Worm (Caenorhabditis elegans) whole organism, mixed stage, embryonic: ENCODE data around the gene H03E18.2.

Source experiments
- M03D4.4 ChIP-seq: sonication (generic microtip); optimal IDR thresholded peaks from 2 replicates; lab custom pipeline; 2017; ENCODE audit warnings: mild to moderate bottlenecking, missing genetic modification characterization, missing compliant biosample characterization
- bed-3 ChIP-seq: fragments of 200-800 bp; sonication (Bioruptor generic); optimal IDR thresholded peaks from 3 replicates; lab custom pipeline; 2018; ENCODE audit warnings: mild to moderate bottlenecking, missing genetic modification characterization, moderate library complexity, missing compliant biosample characterization
- blmp-1 ChIP-seq: fragments of 150-350 bp; optimal IDR thresholded peaks from 2 replicates; lab custom pipeline; 2014; ENCODE audit warnings: missing biosample characterization, missing genetic modification characterization
- ceh-39 ChIP-seq: fragments of 150-350 bp; optimal IDR thresholded peaks from 2 replicates; lab custom pipeline; 2014; ENCODE audit warnings: missing biosample characterization, missing genetic modification characterization
- ceh-43 ChIP-seq: fragments of 200-800 bp; sonication (Bioruptor generic); optimal IDR thresholded peaks from 2 replicates; lab custom pipeline; 2018; ENCODE audit warnings: mild to moderate bottlenecking, missing genetic modification characterization, moderate library complexity, missing compliant biosample characterization
- ceh-83 ChIP-seq: fragments of 200-800 bp; sonication (Bioruptor generic); optimal IDR thresholded peaks from 2 replicates; lab custom pipeline; 2018; ENCODE audit warnings: mild to moderate bottlenecking, missing genetic modification characterization, missing compliant biosample characterization
- ces-1 ChIP-seq: fragments of 150-350 bp; optimal IDR thresholded peaks from 2 replicates; lab custom pipeline; 2014; ENCODE audit warnings: missing biosample characterization, missing genetic modification reagents, missing genetic modification characterization
- cnd-1 ChIP-seq: fragments of 200-800 bp; sonication (Bioruptor generic); optimal IDR thresholded peaks from 2 replicates; lab custom pipeline; 2018; ENCODE audit warnings: mild to moderate bottlenecking, missing genetic modification characterization, missing compliant biosample characterization
- drap-1 ChIP-seq: fragments of 200-800 bp; sonication (Bioruptor generic); optimal IDR thresholded peaks from 3 replicates; lab custom pipeline; 2018; ENCODE audit warnings: mild to moderate bottlenecking, missing genetic modification characterization, missing compliant biosample characterization
- elt-1 ChIP-seq: sonication (generic microtip); optimal IDR thresholded peaks from 2 replicates; lab custom pipeline; 2017; ENCODE audit warnings: missing genetic modification characterization, mild to moderate bottlenecking, missing compliant biosample characterization, antibody characterized with exemption, moderate library complexity, borderline replicate concordance; ENCODE audit not compliant: insufficient read depth
- elt-3 ChIP-seq: fragments of 150-350 bp; optimal IDR thresholded peaks from 2 replicates; lab custom pipeline; 2014; ENCODE audit warnings: missing biosample characterization, missing genetic modification characterization
- flh-1 ChIP-seq: fragments of 200-800 bp; sonication (Bioruptor generic); optimal IDR thresholded peaks from 2 replicates; lab custom pipeline; 2018; ENCODE audit warnings: mild to moderate bottlenecking, missing genetic modification characterization, moderate library complexity, missing compliant biosample characterization
- ham-2 ChIP-seq: fragments of 200-800 bp; sonication (Bioruptor generic); optimal IDR thresholded peaks from 2 replicates; lab custom pipeline; 2018; ENCODE audit warnings: mild to moderate bottlenecking, missing genetic modification characterization, missing compliant biosample characterization
- hlh-1 ChIP-seq: fragments of 150-350 bp; optimal IDR thresholded peaks from 2 replicates; lab custom pipeline; 2014; ENCODE audit warnings: missing biosample characterization, missing genetic modification reagents, missing genetic modification characterization
- lin-13 ChIP-seq: fragments of 150-350 bp; optimal IDR thresholded peaks from 2 replicates; lab custom pipeline; 2014; ENCODE audit warnings: missing biosample characterization, missing genetic modification characterization
- lin-32 ChIP-seq: fragments of 200-800 bp; sonication (Bioruptor generic); optimal IDR thresholded peaks from 2 replicates; lab custom pipeline; 2018; ENCODE audit warnings: mild to moderate bottlenecking, missing genetic modification characterization, missing compliant biosample characterization
- lsy-2 ChIP-seq: fragments of 150-350 bp; optimal IDR thresholded peaks from 2 replicates; lab custom pipeline; 2014; ENCODE audit warnings: missing biosample characterization, missing genetic modification characterization
- mab-5 ChIP-seq: fragments of 150-350 bp; optimal IDR thresholded peaks from 2 replicates; lab custom pipeline; 2014; ENCODE audit warnings: missing biosample characterization, missing genetic modification characterization
- mep-1 ChIP-seq: fragments of 150-350 bp; optimal IDR thresholded peaks from 2 replicates; lab custom pipeline; 2017; ENCODE audit warnings: missing biosample characterization, missing genetic modification reagents, missing genetic modification characterization, inconsistent platforms
- mls-2 ChIP-seq: sonication (generic microtip); optimal IDR thresholded peaks from 2 replicates; lab custom pipeline; 2016; ENCODE audit warnings: mild to moderate bottlenecking, missing genetic modification characterization, moderate library complexity, missing compliant biosample characterization
- nhr-12 ChIP-seq: fragments of 150-350 bp; optimal IDR thresholded peaks from 2 replicates; lab custom pipeline; 2014; ENCODE audit warnings: missing biosample characterization, missing genetic modification characterization
- nhr-2 ChIP-seq: fragments of 150-350 bp; optimal IDR thresholded peaks from 2 replicates; lab custom pipeline; 2014; ENCODE audit warnings: missing biosample characterization, missing genetic modification characterization
- nhr-237 ChIP-seq: fragments of 150-350 bp; optimal IDR thresholded peaks from 2 replicates; lab custom pipeline; 2014; ENCODE audit warnings: missing biosample characterization, missing genetic modification characterization
- nhr-28 ChIP-seq: fragments of 150-350 bp; optimal IDR thresholded peaks from 2 replicates; lab custom pipeline; 2014; ENCODE audit warnings: missing biosample characterization, missing genetic modification characterization
- nhr-76 ChIP-seq: sonication (generic microtip); optimal IDR thresholded peaks from 2 replicates; lab custom pipeline; 2017; ENCODE audit warnings: missing biosample characterization, missing genetic modification characterization
- pha-4 ChIP-seq: fragments of 150-350 bp; optimal IDR thresholded peaks from 2 replicates; lab custom pipeline; 2018; ENCODE audit warnings: missing biosample characterization, missing genetic modification reagents, missing genetic modification characterization
- sem-2 ChIP-seq: fragments of 200-800 bp; sonication (Bioruptor generic); optimal IDR thresholded peaks from 2 replicates; lab custom pipeline; 2018; ENCODE audit warnings: mild to moderate bottlenecking, missing genetic modification characterization, missing compliant biosample characterization
- snpc-4 ChIP-seq: fragments of 150-350 bp; optimal IDR thresholded peaks from 2 replicates; lab custom pipeline; 2014; ENCODE audit warnings: missing biosample characterization, missing genetic modification characterization
- sptf-1 ChIP-seq: sonication (generic microtip); optimal IDR thresholded peaks from 2 replicates; lab custom pipeline; 2017; ENCODE audit warnings: mild to moderate bottlenecking, missing genetic modification characterization, moderate library complexity, missing compliant biosample characterization
- tbx-8 ChIP-seq: fragments of 200-800 bp; sonication (Bioruptor generic); optimal IDR thresholded peaks from 2 replicates; lab custom pipeline; 2018; ENCODE audit warnings: mild to moderate bottlenecking, missing genetic modification characterization, moderate library complexity, missing compliant biosample characterization
- unc-120 ChIP-seq: sonication (generic microtip); optimal IDR thresholded peaks from 2 replicates; lab custom pipeline; 2017; ENCODE audit warnings: missing genetic modification characterization, missing compliant biosample characterization; ENCODE audit not compliant: poor library complexity, severe bottlenecking
- unc-39 ChIP-seq: fragments of 150-350 bp; optimal IDR thresholded peaks from 2 replicates; lab custom pipeline; 2014; ENCODE audit warnings: missing biosample characterization, missing genetic modification characterization
- unc-62 ChIP-seq: fragments of 150-350 bp; optimal IDR thresholded peaks from 2 replicates; lab custom pipeline; 2014; ENCODE audit warnings: missing biosample characterization, missing genetic modification reagents, missing genetic modification characterization
- zip-8 ChIP-seq: fragments of 150-350 bp; optimal IDR thresholded peaks from 2 replicates; lab custom pipeline; 2014; ENCODE audit warnings: missing biosample characterization, missing genetic modification characterization
- ztf-11 ChIP-seq: fragments of 150-350 bp; optimal IDR thresholded peaks from 2 replicates; lab custom pipeline; 2014; ENCODE audit warnings: missing biosample characterization, missing genetic modification characterization

Gene H03E18.2

ce11 chrX:8551687-8552327, 31.5 kb upstream of the H03E18.2 start, which contains the start of gene dhhc-14:
TSS of gene dhhc-14 (plus strand) at chrX:8552277.
- TF ChIP-seq unc-120 (peak; percentile 26), ceh-43 (GFP tag; lab: Kevin White, UChicago) (no peak), lin-32 (GFP tag; lab: Kevin White, UChicago) (no peak), blmp-1 (no peak), unc-39 (tag; lab: Kevin White, UChicago) (no peak), snpc-4 (no peak), mls-2 (peak; percentile 26), pha-4 (peak; percentile 46), bed-3 (GFP tag; lab: Kevin White, UChicago) (no peak), ceh-39 (tag; lab: Kevin White, UChicago) (peak; percentile 32), unc-62 (GFP tag; lab: Kevin White, UChicago) (peak; percentile 28), M03D4.4 (tag; lab: Kevin White, UChicago) (no peak), cnd-1 (tag; lab: Kevin White, UChicago) (peak; percentile 27), lsy-2 (tag; lab: Kevin White, UChicago) (peak; percentile 50), sem-2 (GFP tag; lab: Kevin White, UChicago) (no peak), hlh-1 (tag; lab: Kevin White, UChicago) (peak; percentile 51), ztf-11 (tag; lab: Kevin White, UChicago) (peak; percentile 9), nhr-2 (no peak), flh-1 (no peak), elt-1 (no peak), zip-8 (no peak), nhr-28 (tag; lab: Kevin White, UChicago) (no peak), lin-13 (tag; lab: Kevin White, UChicago) (peak; percentile 75), tbx-8 (GFP tag; lab: Kevin White, UChicago) (no peak), nhr-76 (tag; lab: Kevin White, UChicago) (no peak), sptf-1 (tag; lab: Kevin White, UChicago) (peak; percentile 56), nhr-12 (no peak), drap-1 (GFP tag; lab: Kevin White, UChicago) (peak; percentile 31), mep-1 (tag; lab: Kevin White, UChicago) (peak; percentile 79), mab-5 (no peak), elt-3 (tag; lab: Kevin White, UChicago) (no peak), ceh-83 (GFP tag; lab: Kevin White, UChicago) (no peak), ces-1 (peak; percentile 73), ham-2 (no peak), nhr-237 (tag; lab: Kevin White, UChicago) (no peak)
- TF ChIP-seq, all 35 proteins: peak for 14

ce11 chrX:8550099-8550498, 29.8 kb upstream of the H03E18.2 start:
- TF ChIP-seq elt-3 (tag; lab: Kevin White, UChicago) (no peak), ceh-83 (GFP tag; lab: Kevin White, UChicago) (no peak), mep-1 (tag; lab: Kevin White, UChicago) (no peak), nhr-12 (no peak), lin-32 (GFP tag; lab: Kevin White, UChicago) (no peak), sem-2 (GFP tag; lab: Kevin White, UChicago) (no peak), ham-2 (no peak), mls-2 (no peak), unc-120 (no peak), lin-13 (tag; lab: Kevin White, UChicago) (no peak), lsy-2 (tag; lab: Kevin White, UChicago) (no peak), unc-39 (tag; lab: Kevin White, UChicago) (no peak), tbx-8 (GFP tag; lab: Kevin White, UChicago) (no peak)
- TF ChIP-seq, all 35 proteins: peak for 0

ce11 chrX:8549026-8549425, 28.7 kb upstream of the H03E18.2 start, which contains the start of gene D2021.4:
TSS of gene D2021.4 (minus strand) at chrX:8549073.
- TF ChIP-seq unc-62 (GFP tag; lab: Kevin White, UChicago) (no peak), hlh-1 (tag; lab: Kevin White, UChicago) (no peak), blmp-1 (no peak), ceh-39 (tag; lab: Kevin White, UChicago) (no peak), flh-1 (no peak), nhr-237 (tag; lab: Kevin White, UChicago) (no peak), drap-1 (GFP tag; lab: Kevin White, UChicago) (no peak), nhr-2 (no peak), ceh-83 (GFP tag; lab: Kevin White, UChicago) (no peak), lin-13 (tag; lab: Kevin White, UChicago) (no peak), pha-4 (no peak), elt-1 (no peak), ztf-11 (tag; lab: Kevin White, UChicago) (no peak), ham-2 (no peak), sem-2 (GFP tag; lab: Kevin White, UChicago) (no peak), M03D4.4 (tag; lab: Kevin White, UChicago) (no peak), mls-2 (no peak), zip-8 (no peak)
